Worm (Caenorhabditis elegans): Measurements from ENCODE around the gene srx-76.

Gene srx-76

ce11 chrV:11917186-11917585 is 25.6 kb downstream of the srx-76 start, which contains the start of gene R31.2:
Gene R31.2, plus strand, starts transcription at chrV:11917573.
- TF ChIP-seq ceh-16 (tag; optimal IDR thresholded peaks at IDR 0.05): no peak
- TF ChIP-seq mab-5 (tag; optimal IDR thresholded peaks at IDR 0.05): no peak
- TF ChIP-seq nhr-10 (tag; optimal IDR thresholded peaks at IDR 0.05): no peak
- TF ChIP-seq unc-39 (tag; optimal IDR thresholded peaks at IDR 0.05): no peak
- TF ChIP-seq snpc-4 (tag; optimal IDR thresholded peaks at IDR 0.05): no peak
- TF ChIP-seq R02D3.7 (tag; optimal IDR thresholded peaks at IDR 0.05): no peak
- TF ChIP-seq lsy-2 (tag; optimal IDR thresholded peaks at IDR 0.05): no peak
- TF ChIP-seq dmd-4 (tag; optimal IDR thresholded peaks at IDR 0.05): no peak

ce11 chrV:11919639-11920038 is 28.0 kb downstream of the srx-76 start:
- TF ChIP-seq lin-39 (tag; optimal IDR thresholded peaks at IDR 0.05) (no peak), nhr-129 (tag; optimal IDR thresholded peaks at IDR 0.05) (peak; percentile 11), lin-13 (GFP tag; optimal IDR thresholded peaks at IDR 0.05) (no peak), unc-55 (GFP tag; optimal IDR thresholded peaks at IDR 0.05) (no peak), nhr-25 (tag; optimal IDR thresholded peaks at IDR 0.05) (no peak), aly-2 (tag; optimal IDR thresholded peaks at IDR 0.05) (no peak), elt-1 (tag; optimal IDR thresholded peaks at IDR 0.05) (no peak)

- peak; percentile 38 for TF ChIP-seq sma-3 (GFP tag; optimal IDR thresholded peaks at IDR 0.05)
- TF ChIP-seq snpc-4 (tag; optimal IDR thresholded peaks at IDR 0.05): peak; percentile 24
- TF ChIP-seq nhr-129 (tag; optimal IDR thresholded peaks at IDR 0.05): peak; percentile 68
- TF ChIP-seq alr-1 (tag; optimal IDR thresholded peaks at IDR 0.05): no peak
- TF ChIP-seq fos-1 (tag; optimal IDR thresholded peaks at IDR 0.05): peak; percentile 39
- peak; percentile 37 for TF ChIP-seq nhr-21 (tag; optimal IDR thresholded peaks at IDR 0.05)
- TF ChIP-seq nhr-6 (tag; optimal IDR thresholded peaks at IDR 0.05): no peak
- peak in 1 of 2 experiments; percentile 41 for TF ChIP-seq lsy-2 (tag; optimal IDR thresholded peaks at IDR 0.05)
- no peak for TF ChIP-seq aly-2 (tag; optimal IDR thresholded peaks at IDR 0.05)
- no peak for TF ChIP-seq mbf-1 (tag; optimal IDR thresholded peaks at IDR 0.05)
- TF ChIP-seq nhr-11 (tag; optimal IDR thresholded peaks at IDR 0.05): no peak
- peak; percentile 36 for TF ChIP-seq C34F6.9 (tag; optimal IDR thresholded peaks at IDR 0.05)
- no peak for TF ChIP-seq unc-39 (tag; optimal IDR thresholded peaks at IDR 0.05)
- no peak for TF ChIP-seq mdl-1 (tag; optimal IDR thresholded peaks at IDR 0.05)
- peak; percentile 29 for TF ChIP-seq sem-4 (tag; optimal IDR thresholded peaks at IDR 0.05)
- TF ChIP-seq nhr-25 (tag; optimal IDR thresholded peaks at IDR 0.05): peak; percentile 33
- no peak for TF ChIP-seq nhr-10 (tag; optimal IDR thresholded peaks at IDR 0.05)
- TF ChIP-seq unc-55 (GFP tag; optimal IDR thresholded peaks at IDR 0.05): peak; percentile 81
- TF ChIP-seq crh-2 (tag; optimal IDR thresholded peaks at IDR 0.05): peak; percentile 27
- no peak for TF ChIP-seq blmp-1 (tag; optimal IDR thresholded peaks at IDR 0.05; ENCODE audit: insufficient read depth)
- no peak for TF ChIP-seq ceh-82 (tag; optimal IDR thresholded peaks at IDR 0.05)
- TF ChIP-seq sma-9 (GFP tag; optimal IDR thresholded peaks at IDR 0.05): peak; percentile 40
- TF ChIP-seq sma-9 (tag; optimal IDR thresholded peaks at IDR 0.05): no peak
- no peak for TF ChIP-seq dmd-4 (tag; optimal IDR thresholded peaks at IDR 0.05)
- no peak for TF ChIP-seq ztf-1 (GFP tag; conservative IDR thresholded peaks at IDR 0.05)
- peak; percentile 49 for TF ChIP-seq F13H6.1 (tag; optimal IDR thresholded peaks at IDR 0.05)
- no peak for TF ChIP-seq ztf-4 (tag; optimal IDR thresholded peaks at IDR 0.05)
- no peak for TF ChIP-seq zag-1 (tag; optimal IDR thresholded peaks at IDR 0.05)
- TF ChIP-seq lin-11 (tag; optimal IDR thresholded peaks at IDR 0.05): no peak
- TF ChIP-seq Y55F3AM.14 (GFP tag; optimal IDR thresholded peaks at IDR 0.05): peak; percentile 25
These were observed 29.6 kb downstream of the srx-76 start for ce11 chrV:11921229-11921628.

ce11 chrV:11921689-11922517 is 30.3 kb downstream of the srx-76 start:
- TF ChIP-seq ztf-11 (tag; optimal IDR thresholded peaks at IDR 0.05) (no peak), nhr-129 (tag; optimal IDR thresholded peaks at IDR 0.05) (peak; percentile 63), nhr-77 (tag; optimal IDR thresholded peaks at IDR 0.05) (no peak), mbf-1 (tag; optimal IDR thresholded peaks at IDR 0.05) (no peak), skn-1 (tag; optimal IDR thresholded peaks at IDR 0.05) (no peak), lsy-2 (tag; optimal IDR thresholded peaks at IDR 0.05) (peak in 1 of 2 experiments; percentile 31), nhr-237 (tag; optimal IDR thresholded peaks at IDR 0.05) (no peak), lin-11 (tag; optimal IDR thresholded peaks at IDR 0.05) (no peak), ztf-1 (GFP tag; conservative IDR thresholded peaks at IDR 0.05) (no peak), crh-2 (tag; optimal IDR thresholded peaks at IDR 0.05) (peak; percentile 54), egl-27 (tag; optimal IDR thresholded peaks at IDR 0.05) (no peak), blmp-1 (tag; optimal IDR thresholded peaks at IDR 0.05; ENCODE audit: insufficient read depth) (no peak), elt-1 (tag; optimal IDR thresholded peaks at IDR 0.05) (no peak), nhr-12 (tag; optimal IDR thresholded peaks at IDR 0.05) (no peak), unc-55 (GFP tag; optimal IDR thresholded peaks at IDR 0.05) (peak; percentile 27), elt-3 (tag; optimal IDR thresholded peaks at IDR 0.05) (no peak), nhr-21 (tag; optimal IDR thresholded peaks at IDR 0.05) (no peak), C34F6.9 (tag; optimal IDR thresholded peaks at IDR 0.05) (peak; percentile 62), ceh-16 (tag; optimal IDR thresholded peaks at IDR 0.05) (no peak), peb-1 (tag; optimal IDR thresholded peaks at IDR 0.05) (no peak), nhr-25 (tag; optimal IDR thresholded peaks at IDR 0.05) (no peak), snpc-4 (tag; optimal IDR thresholded peaks at IDR 0.05) (no peak), sem-4 (tag; optimal IDR thresholded peaks at IDR 0.05) (no peak), Y55F3AM.14 (GFP tag; optimal IDR thresholded peaks at IDR 0.05) (no peak), sma-3 (GFP tag; optimal IDR thresholded peaks at IDR 0.05) (no peak), R02D3.7 (tag; optimal IDR thresholded peaks at IDR 0.05) (no peak), zag-1 (tag; optimal IDR thresholded peaks at IDR 0.05) (no peak), ztf-4 (tag; optimal IDR thresholded peaks at IDR 0.05) (no peak), mab-5 (tag; optimal IDR thresholded peaks at IDR 0.05) (no peak)

Data from whole organism, L2 larva.